Fruit fly (Drosophila melanogaster) whole organism, adult: Measurements from ENCODE around the gene CG31949.

Experiments used
- CG7101 ChIP-seq: fragments of 200-800 bp; sonication (Bioruptor generic); optimal IDR thresholded peaks from 2 replicates; lab custom pipeline; 2018; ENCODE audit warnings: missing biosample characterization, mild to moderate bottlenecking, missing genetic modification characterization, moderate library complexity
- Clk ChIP-seq: fragments of 200-800 bp; sonication (Bioruptor generic); optimal IDR thresholded peaks from 2 replicates; lab custom pipeline; 2017; ENCODE audit warnings: missing biosample characterization, missing genetic modification characterization
- Crg-1 ChIP-seq: fragments of 200-800 bp; sonication (Bioruptor generic); optimal IDR thresholded peaks from 2 replicates; lab custom pipeline; 2016; ENCODE audit warnings: missing biosample characterization, missing genetic modification characterization
- Hr96 ChIP-seq: fragments of 200-800 bp; sonication (Bioruptor generic); optimal IDR thresholded peaks from 2 replicates; lab custom pipeline; 2016; ENCODE audit warnings: missing biosample characterization, missing genetic modification characterization
- bab1 ChIP-seq: fragments of 200-800 bp; sonication (Bioruptor generic); optimal IDR thresholded peaks from 3 replicates; lab custom pipeline; 2019; ENCODE audit warnings: missing biosample characterization, mild to moderate bottlenecking, missing genetic modification characterization, moderate library complexity
- cic ChIP-seq: fragments of 200-800 bp; sonication (Bioruptor generic); optimal IDR thresholded peaks from 2 replicates; lab custom pipeline; 2017; ENCODE audit warnings: missing biosample characterization, mild to moderate bottlenecking, missing genetic modification characterization, moderate library complexity
- kay ChIP-seq: fragments of 200-800 bp; sonication (Bioruptor generic); peaks from one replicate; lab custom pipeline; 2016; ENCODE audit warnings: missing biosample characterization, missing genetic modification characterization, borderline replicate concordance
- pad ChIP-seq: fragments of 200-800 bp; sonication (Bioruptor generic); optimal IDR thresholded peaks from 3 replicates; lab custom pipeline; 2017; ENCODE audit warnings: missing biosample characterization, missing genetic modification characterization, mild to moderate bottlenecking, moderate library complexity, missing genetic modification reagents
- tj ChIP-seq: fragments of 200-800 bp; sonication (Bioruptor generic); optimal IDR thresholded peaks from 3 replicates; lab custom pipeline; 2017; ENCODE audit warnings: missing biosample characterization, mild to moderate bottlenecking, missing genetic modification characterization, moderate library complexity

DNA sequence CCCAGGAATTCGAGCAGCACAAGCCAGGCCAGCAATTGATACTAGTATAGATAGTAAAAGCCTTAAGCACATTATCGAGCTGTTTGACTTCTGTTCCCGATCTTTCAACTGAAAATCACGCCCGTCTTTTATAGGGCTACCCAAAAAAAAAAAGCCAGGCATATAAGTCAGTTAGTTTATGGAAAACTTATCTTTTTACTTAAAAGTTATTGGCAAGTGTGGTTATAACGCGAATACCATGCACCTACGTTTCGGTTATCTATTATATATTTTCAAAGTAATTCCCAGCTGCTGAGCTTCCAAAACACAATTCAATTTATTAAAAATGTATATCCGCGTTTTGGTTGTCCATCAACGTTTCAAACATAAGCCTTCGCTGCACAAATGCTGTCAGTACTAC is 13.1 kb upstream of the CG31949 start, which contains the start of gene CG31681:
- TF ChIP-seq Hr96 (GFP tag; lab: Kevin White, UChicago) (no peak), tj (no peak), Clk (GFP tag; lab: Kevin White, UChicago) (no peak), kay (GFP tag; lab: Kevin White, UChicago) (no peak), CG7101 (tag; lab: Kevin White, UChicago) (no peak), pad (no peak), Crg-1 (no peak), cic (GFP tag; lab: Kevin White, UChicago) (no peak), bab1 (GFP tag; lab: Kevin White, UChicago) (no peak)
